Worm (Caenorhabditis elegans) whole organism, L4 larva: ENCODE measurements around the gene fbxa-30.

Experiments used
- lim-7 ChIP-seq: fragments of 200-800 bp; sonication (Bioruptor generic); IDR thresholded peaks from 2 replicates; pipeline ENCODE4 v1.3.6; 2022; ENCODE audit warnings: missing genetic modification characterization, missing compliant biosample characterization
- spr-1 ChIP-seq: sonication (generic microtip); optimal IDR thresholded peaks from 2 replicates; lab custom pipeline; 2016; ENCODE audit warnings: mild to moderate bottlenecking, missing genetic modification characterization, missing compliant biosample characterization
- zag-1 ChIP-seq: fragments of 150-350 bp; optimal IDR thresholded peaks from 2 replicates; lab custom pipeline; 2014; ENCODE audit warnings: missing biosample characterization, missing genetic modification characterization

- TF ChIP-seq spr-1 (tag; lab: Kevin White, UChicago) = no peak
- TF ChIP-seq lim-7 (GFP tag; lab: Robert Waterston, UW) = no peak
- no peak for TF ChIP-seq zag-1 (tag; lab: Kevin White, UChicago)
These were observed 39.6 kb upstream of the fbxa-30 start, which contains the start of the genes fbxa-80 and fbxa-19 for ce11 chrIII:1315038-1315437.
